Fruit fly (Drosophila melanogaster): ENCODE measurements around the gene CG2004.

DNA sequence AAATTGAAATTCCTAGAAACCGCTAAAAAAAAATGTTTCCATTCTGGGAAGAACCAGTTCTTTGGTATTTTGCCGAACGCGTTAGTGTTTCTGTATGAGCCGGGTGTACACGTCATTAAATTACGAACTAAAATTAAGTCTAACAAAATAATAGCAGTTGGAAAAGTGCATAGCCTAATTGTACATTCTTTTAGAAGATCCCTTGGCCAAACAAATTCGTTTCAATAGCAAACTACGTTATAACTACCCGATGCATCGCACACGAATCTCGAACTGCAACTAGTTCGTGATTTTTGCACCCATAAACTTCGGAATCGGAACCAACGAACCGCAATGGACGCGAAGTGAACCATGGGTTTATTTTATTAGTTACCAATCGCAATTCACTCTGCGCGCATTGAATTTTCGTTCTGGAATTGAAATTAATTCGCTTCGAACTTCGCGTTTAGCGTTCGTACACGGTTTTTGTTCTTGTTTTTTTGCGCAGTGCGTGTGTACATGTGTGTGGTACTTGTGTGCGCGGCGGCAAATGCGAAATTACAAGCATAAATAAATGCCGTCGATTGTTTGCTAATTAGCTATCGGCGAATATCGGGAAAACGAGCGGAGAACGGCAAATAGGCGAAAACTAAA, 33.4 kb downstream of the CG2004 start, which contains the start of gene CAH3:
- TF ChIP-seq Dfd (GFP tag; optimal IDR thresholded peaks at IDR 0.05) (no peak), Sp1 (GFP tag; optimal IDR thresholded peaks at IDR 0.05) (peak; percentile 95), usp (GFP tag; optimal IDR thresholded peaks at IDR 0.05) (no peak), Vsx2 (GFP tag; optimal IDR thresholded peaks at IDR 0.05; ENCODE audit: partially characterized antibody) (peak; percentile 43), OdsH (GFP tag; optimal IDR thresholded peaks at IDR 0.05) (peak; percentile 91), Abd-B (GFP tag; optimal IDR thresholded peaks at IDR 0.05) (no peak), Rel (GFP tag; optimal IDR thresholded peaks at IDR 0.05) (peak; percentile 30), Rel (tag; optimal IDR thresholded peaks at IDR 0.05) (peak; percentile 90), fru (GFP tag; optimal IDR thresholded peaks at IDR 0.05) (peak; percentile 94), lola (GFP tag; optimal IDR thresholded peaks at IDR 0.05) (no peak), sage (GFP tag; optimal IDR thresholded peaks at IDR 0.05) (peak; percentile 83)
